Worm (Caenorhabditis elegans) whole organism, L2 larva: ENCODE measurements around the gene ndua-7.

Experiments
- C34F6.9 ChIP-seq: fragments of 150-350 bp; optimal IDR thresholded peaks from 2 replicates; lab custom pipeline; 2014; ENCODE audit warnings: missing biosample characterization, missing genetic modification characterization
- F13H6.1 ChIP-seq: sonication (generic microtip); optimal IDR thresholded peaks from 2 replicates; lab custom pipeline; 2016; ENCODE audit warnings: missing genetic modification characterization, missing compliant biosample characterization
- Y55F3AM.14 ChIP-seq: fragments of 200-800 bp; sonication (Bioruptor generic); optimal IDR thresholded peaks from 2 replicates; lab custom pipeline; 2018; ENCODE audit warnings: mild to moderate bottlenecking, missing genetic modification characterization, missing compliant biosample characterization
- ZK546.5 ChIP-seq: sonication (generic microtip); optimal IDR thresholded peaks from 2 replicates; lab custom pipeline; 2017; ENCODE audit warnings: missing biosample characterization, missing genetic modification characterization
- alr-1 ChIP-seq: fragments of 150-350 bp; optimal IDR thresholded peaks from 2 replicates; lab custom pipeline; 2014; ENCODE audit warnings: missing biosample characterization, missing genetic modification characterization
- aly-2 ChIP-seq: fragments of 150-350 bp; optimal IDR thresholded peaks from 2 replicates; lab custom pipeline; 2014; ENCODE audit warnings: missing biosample characterization, missing genetic modification characterization
- ceh-16 ChIP-seq: fragments of 150-350 bp; optimal IDR thresholded peaks from 2 replicates; lab custom pipeline; 2014; ENCODE audit warnings: missing biosample characterization, missing genetic modification characterization
- ceh-82 ChIP-seq: fragments of 150-350 bp; optimal IDR thresholded peaks from 2 replicates; lab custom pipeline; 2014; ENCODE audit warnings: missing biosample characterization, missing genetic modification characterization
- crh-2 ChIP-seq: sonication (generic microtip); optimal IDR thresholded peaks from 2 replicates; lab custom pipeline; 2017; ENCODE audit warnings: missing biosample characterization, missing genetic modification characterization
- dmd-4 ChIP-seq: sonication (generic microtip); optimal IDR thresholded peaks from 2 replicates; lab custom pipeline; 2017; ENCODE audit warnings: missing biosample characterization, missing genetic modification characterization
- egl-27 ChIP-seq: sonication (generic microtip); optimal IDR thresholded peaks from 3 replicates; lab custom pipeline; 2017; ENCODE audit warnings: missing biosample characterization, missing genetic modification reagents, missing genetic modification characterization
- elt-1 ChIP-seq: fragments of 150-350 bp; optimal IDR thresholded peaks from 2 replicates; lab custom pipeline; 2014; ENCODE audit warnings: missing biosample characterization, missing genetic modification characterization
- fos-1 ChIP-seq: fragments of 150-350 bp; optimal IDR thresholded peaks from 2 replicates; lab custom pipeline; 2014; ENCODE audit warnings: missing biosample characterization, missing genetic modification characterization
- gmeb-1 ChIP-seq: fragments of 150-350 bp; optimal IDR thresholded peaks from 2 replicates; lab custom pipeline; 2014; ENCODE audit warnings: missing biosample characterization, missing genetic modification characterization
- lin-11 ChIP-seq: fragments of 150-350 bp; sonication (generic microtip); optimal IDR thresholded peaks from 2 replicates; lab custom pipeline; 2014; ENCODE audit warnings: missing biosample characterization, missing genetic modification characterization, inconsistent platforms, mixed read lengths
- lin-13 ChIP-seq: fragments of 150-350 bp; optimal IDR thresholded peaks from 2 replicates; lab custom pipeline; 2014; ENCODE audit warnings: missing biosample characterization, missing genetic modification reagents, missing genetic modification characterization
- lsy-2 ChIP-seq, 2 experiments: fragments of 150-350 bp in 1 of 2; sonication (generic microtip) in 1 of 2; optimal IDR thresholded peaks; 2 replicates each; lab custom pipeline; 2014 to 2017; ENCODE audit warnings: missing biosample characterization in 2 of 2, missing genetic modification characterization in 2 of 2
- mab-5 ChIP-seq: fragments of 150-350 bp; optimal IDR thresholded peaks from 2 replicates; lab custom pipeline; 2014; ENCODE audit warnings: missing biosample characterization, missing genetic modification characterization
- mbf-1 ChIP-seq: sonication (generic microtip); optimal IDR thresholded peaks from 2 replicates; lab custom pipeline; 2017; ENCODE audit warnings: missing biosample characterization, missing genetic modification characterization
- mdl-1 ChIP-seq, 2 experiments: fragments of 150-350 bp in 1 of 2; sonication (generic microtip) in 1 of 2; optimal IDR thresholded peaks; 2 replicates each; lab custom pipeline; 2017; ENCODE audit warnings: missing biosample characterization in 2 of 2, missing genetic modification characterization in 2 of 2
- nhr-10 ChIP-seq: sonication (generic microtip); optimal IDR thresholded peaks from 2 replicates; lab custom pipeline; 2017; ENCODE audit warnings: missing biosample characterization, missing genetic modification characterization
- nhr-11 ChIP-seq: fragments of 150-350 bp; optimal IDR thresholded peaks from 2 replicates; lab custom pipeline; 2014; ENCODE audit warnings: missing biosample characterization, missing genetic modification characterization
- nhr-129 ChIP-seq: fragments of 150-350 bp; optimal IDR thresholded peaks from 2 replicates; lab custom pipeline; 2014; ENCODE audit warnings: missing biosample characterization, missing genetic modification characterization
- nhr-21 ChIP-seq: fragments of 150-350 bp; optimal IDR thresholded peaks from 2 replicates; lab custom pipeline; 2014; ENCODE audit warnings: missing biosample characterization, missing genetic modification characterization
- nhr-237 ChIP-seq: fragments of 150-350 bp; optimal IDR thresholded peaks from 2 replicates; lab custom pipeline; 2014; ENCODE audit warnings: missing biosample characterization, missing genetic modification characterization
- nhr-25 ChIP-seq: fragments of 150-350 bp; sonication (generic microtip); optimal IDR thresholded peaks from 3 replicates; lab custom pipeline; 2014; ENCODE audit warnings: missing biosample characterization, missing genetic modification characterization
- nhr-6 ChIP-seq: fragments of 150-350 bp; optimal IDR thresholded peaks from 2 replicates; lab custom pipeline; 2014; ENCODE audit warnings: missing biosample characterization, missing genetic modification characterization
- nhr-77 ChIP-seq: fragments of 150-350 bp; optimal IDR thresholded peaks from 2 replicates; lab custom pipeline; 2014; ENCODE audit warnings: missing biosample characterization, missing genetic modification characterization
- peb-1 ChIP-seq: fragments of 150-350 bp; optimal IDR thresholded peaks from 2 replicates; lab custom pipeline; 2014; ENCODE audit warnings: missing biosample characterization, missing genetic modification characterization
- sem-4 ChIP-seq: fragments of 150-350 bp; optimal IDR thresholded peaks from 2 replicates; lab custom pipeline; 2014; ENCODE audit warnings: missing biosample characterization, missing genetic modification reagents, missing genetic modification characterization
- skn-1 ChIP-seq: sonication (generic microtip); optimal IDR thresholded peaks from 2 replicates; lab custom pipeline; 2017; ENCODE audit warnings: missing biosample characterization, missing genetic modification characterization
- sma-3 ChIP-seq: sonication (generic microtip); optimal IDR thresholded peaks from 2 replicates; lab custom pipeline; 2016; ENCODE audit warnings: missing genetic modification reagents, missing genetic modification characterization, missing compliant biosample characterization
- sma-9 ChIP-seq, 2 experiments: fragments of 150-350 bp in 1 of 2; sonication (generic microtip) in 1 of 2; optimal IDR thresholded peaks; 2 replicates each; lab custom pipeline; 2014 to 2016; ENCODE audit warnings: missing genetic modification characterization in 2 of 2, mild to moderate bottlenecking in 1 of 2, missing biosample characterization in 1 of 2, missing compliant biosample characterization in 1 of 2, missing genetic modification reagents in 1 of 2, moderate library complexity in 1 of 2
- snpc-4 ChIP-seq: fragments of 150-350 bp; optimal IDR thresholded peaks from 2 replicates; lab custom pipeline; 2014; ENCODE audit warnings: missing biosample characterization, missing genetic modification characterization
- unc-55 ChIP-seq: fragments of 150-350 bp; sonication (generic microtip); optimal IDR thresholded peaks from 3 replicates; lab custom pipeline; 2014; ENCODE audit warnings: missing biosample characterization, missing genetic modification reagents, missing genetic modification characterization
- unc-62 ChIP-seq: fragments of 150-350 bp; optimal IDR thresholded peaks from 2 replicates; lab custom pipeline; 2014; ENCODE audit warnings: missing biosample characterization, missing genetic modification reagents, missing genetic modification characterization
- zag-1 ChIP-seq: fragments of 150-350 bp; optimal IDR thresholded peaks from 2 replicates; lab custom pipeline; 2014; ENCODE audit warnings: missing biosample characterization, missing genetic modification characterization
- ztf-1 ChIP-seq: fragments of 200-800 bp; sonication (Bioruptor generic); conservative IDR thresholded peaks from 2 replicates; pipeline ENCODE4 v1.3.6; 2022; ENCODE audit warnings: missing genetic modification characterization, missing compliant biosample characterization

ndua-7 gene

DNA sequence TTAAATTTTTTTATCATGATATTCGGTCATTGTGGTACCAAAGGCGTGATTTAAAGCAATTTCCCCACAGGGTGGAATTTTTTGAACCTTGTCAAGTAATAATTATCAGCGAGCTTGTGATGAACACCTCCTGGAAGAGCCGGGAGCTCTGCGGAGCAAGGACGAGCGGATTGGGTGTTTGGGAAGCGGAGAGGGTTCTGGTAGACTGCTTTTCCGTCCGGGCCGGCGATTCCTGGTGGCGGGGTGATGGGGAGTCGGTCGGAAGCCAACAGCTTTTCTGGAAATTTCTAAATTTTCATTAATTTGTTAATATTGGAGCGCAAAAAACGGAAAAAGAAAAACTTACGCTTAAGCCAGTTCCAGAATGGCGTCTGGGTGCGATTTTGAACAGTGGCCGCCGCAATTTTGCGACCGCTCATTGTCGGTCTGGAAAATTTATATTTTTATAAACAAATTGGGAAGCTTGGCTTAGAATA lies at the start of gene ndua-7:
Gene ndua-7, minus strand, starts transcription at position 426 of the 476 bp plus-strand sequence.
- no peak for TF ChIP-seq nhr-21 (tag; lab: Kevin White, UChicago)
- no peak for TF ChIP-seq egl-27 (tag; lab: Kevin White, UChicago)
- TF ChIP-seq alr-1 (tag; lab: Kevin White, UChicago), result no peak
- no peak for TF ChIP-seq elt-1
- no peak for TF ChIP-seq nhr-129 (tag; lab: Kevin White, UChicago)
- TF ChIP-seq Y55F3AM.14 (GFP tag; lab: Kevin White, UChicago), result no peak
- TF ChIP-seq unc-62, result no peak
- TF ChIP-seq zag-1, result no peak
- no peak for TF ChIP-seq nhr-10 (tag; lab: Kevin White, UChicago)
- no peak for TF ChIP-seq ztf-1 (GFP tag; lab: Robert Waterston, UW)
- no peak for TF ChIP-seq lsy-2 (tag; optimal IDR thresholded peaks at IDR 0.05; lab: Kevin White, UChicago)
- no peak for TF ChIP-seq nhr-77 (tag; lab: Kevin White, UChicago)
- TF ChIP-seq skn-1 (tag; lab: Kevin White, UChicago), result no peak
- no peak for TF ChIP-seq unc-55 (GFP tag; lab: Kevin White, UChicago)
- TF ChIP-seq, all 48 proteins: peak for 0

DNA sequence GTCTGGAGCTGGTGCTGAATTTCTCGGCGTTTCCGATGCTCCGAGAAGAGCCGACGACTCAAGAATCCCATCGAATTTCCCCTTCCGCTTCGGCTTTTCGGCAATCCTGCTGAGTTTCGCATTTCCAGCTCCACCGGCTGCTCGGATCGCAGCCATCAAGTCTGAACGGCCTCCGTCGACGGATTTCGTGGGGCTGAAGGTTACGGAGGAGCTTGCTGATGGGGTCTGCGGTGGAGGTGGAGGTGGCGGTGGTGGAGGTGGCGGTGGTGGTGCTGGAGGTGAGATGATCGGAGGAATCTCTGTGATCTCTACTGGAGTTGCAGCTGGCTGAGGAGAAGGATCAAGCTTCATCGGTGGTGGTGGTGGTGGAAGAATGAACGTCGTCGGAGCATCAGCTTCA lies 48.6 kb upstream of the ndua-7 start:
- TF ChIP-seq peb-1 (tag; lab: Kevin White, UChicago), result no peak

DNA sequence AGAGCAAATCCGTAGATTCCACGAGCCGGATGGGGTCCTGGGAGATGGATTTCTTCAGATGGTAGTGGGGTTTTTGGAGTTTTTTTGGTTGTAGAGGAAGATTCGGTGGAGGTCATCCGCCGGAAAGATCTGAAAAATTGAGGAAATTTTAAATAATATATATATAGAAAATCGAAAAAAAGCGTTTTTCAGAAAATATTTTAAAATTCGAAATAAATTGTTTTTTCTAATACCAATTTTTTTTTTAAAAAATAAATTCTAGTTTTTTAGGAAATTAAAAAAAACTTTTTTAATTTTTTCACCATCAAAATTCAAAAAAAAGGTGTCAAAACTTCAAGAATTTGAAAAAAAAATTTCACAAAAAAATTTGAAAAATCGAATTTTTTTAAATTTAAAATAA lies 46.6 kb upstream of the ndua-7 start, which contains the start of the genes noa-1 and Y48E1B.17:
Gene noa-1, minus strand, starts transcription at position 101 of the 400 bp plus-strand sequence.
Gene Y48E1B.17, minus strand, starts transcription at position 129 of the 400 bp plus-strand sequence.
- no peak for TF ChIP-seq F13H6.1 (tag; lab: Kevin White, UChicago)
- no peak for TF ChIP-seq nhr-6 (tag; lab: Kevin White, UChicago)
- TF ChIP-seq nhr-237 (tag; lab: Kevin White, UChicago), result no peak
- no peak for TF ChIP-seq mab-5 (tag; lab: Kevin White, UChicago)
- no peak for TF ChIP-seq alr-1 (tag; lab: Kevin White, UChicago)
- no peak for TF ChIP-seq nhr-10 (tag; lab: Kevin White, UChicago)
- no peak for TF ChIP-seq elt-1
- TF ChIP-seq snpc-4, result no peak
- TF ChIP-seq Y55F3AM.14 (GFP tag; lab: Kevin White, UChicago), result no peak
- TF ChIP-seq lin-11 (tag; lab: Kevin White, UChicago), result no peak
- TF ChIP-seq mbf-1 (tag; lab: Kevin White, UChicago), result no peak

DNA sequence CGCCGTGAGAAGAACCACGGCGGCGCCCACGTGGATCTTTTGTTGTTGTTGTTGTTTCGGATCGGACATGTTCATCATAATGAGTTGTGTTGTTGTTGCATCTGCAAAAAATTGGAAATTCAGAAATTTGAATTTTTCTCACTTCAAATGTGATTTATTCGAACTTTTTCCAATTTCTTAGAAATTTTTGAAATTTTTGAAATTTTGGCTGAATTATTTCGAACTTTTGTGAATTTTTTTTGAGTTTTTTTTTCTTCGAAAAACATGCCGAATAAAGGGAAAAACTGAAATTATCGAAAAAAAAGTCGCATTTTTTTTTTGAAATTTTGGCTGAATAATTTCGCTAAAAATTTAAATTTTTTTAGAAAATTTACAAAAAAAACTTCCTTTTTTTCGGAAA lies 36.7 kb upstream of the ndua-7 start, which contains the start of gene snx-14:
Gene snx-14, minus strand, starts transcription at position 101 of the 400 bp plus-strand sequence.
- TF ChIP-seq gmeb-1 (tag; lab: Kevin White, UChicago), result no peak
- TF ChIP-seq nhr-11 (tag; lab: Kevin White, UChicago), result no peak
- no peak for TF ChIP-seq Y55F3AM.14 (GFP tag; lab: Kevin White, UChicago)
- no peak for TF ChIP-seq mdl-1 (tag; optimal IDR thresholded peaks at IDR 0.05; lab: Kevin White, UChicago)
- TF ChIP-seq nhr-25, result no peak
- TF ChIP-seq nhr-237 (tag; lab: Kevin White, UChicago), result no peak

DNA sequence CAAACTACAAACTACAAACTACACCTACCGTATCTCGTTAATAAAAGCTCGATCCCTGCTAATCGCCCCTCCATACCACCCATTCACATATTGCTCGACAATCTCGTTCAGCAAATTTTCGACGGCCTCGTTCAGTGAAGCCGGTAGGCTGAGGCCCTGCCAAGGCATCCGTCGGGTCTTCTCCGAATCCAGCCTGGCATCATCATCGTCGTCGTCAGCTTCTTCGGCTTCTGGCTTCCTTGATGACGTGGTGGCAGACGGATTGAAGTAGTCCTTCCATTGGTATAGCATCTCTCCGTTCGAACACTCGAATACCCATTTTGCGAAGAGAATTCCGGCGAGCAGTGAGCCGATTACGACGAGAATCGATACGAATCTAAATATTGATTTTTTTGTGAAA lies 36.3 kb upstream of the ndua-7 start:
- no peak for TF ChIP-seq gmeb-1 (tag; lab: Kevin White, UChicago)
- no peak for TF ChIP-seq ZK546.5 (tag; lab: Kevin White, UChicago)
- TF ChIP-seq lin-13 (GFP tag; lab: Kevin White, UChicago), result no peak
- TF ChIP-seq crh-2 (tag; lab: Kevin White, UChicago), result no peak
- no peak for TF ChIP-seq aly-2 (tag; lab: Kevin White, UChicago)
- no peak for TF ChIP-seq dmd-4
- no peak for TF ChIP-seq alr-1 (tag; lab: Kevin White, UChicago)
- no peak for TF ChIP-seq skn-1 (tag; lab: Kevin White, UChicago)
- no peak for TF ChIP-seq egl-27 (tag; lab: Kevin White, UChicago)
- no peak for TF ChIP-seq nhr-237 (tag; lab: Kevin White, UChicago)
- TF ChIP-seq ceh-16 (tag; lab: Kevin White, UChicago), result no peak
- TF ChIP-seq fos-1 (tag; lab: Kevin White, UChicago), result no peak
- TF ChIP-seq sma-9 (GFP tag; optimal IDR thresholded peaks at IDR 0.05; lab: Kevin White, UChicago), result no peak
- no peak for TF ChIP-seq sma-9 (tag; optimal IDR thresholded peaks at IDR 0.05; lab: Kevin White, UChicago)
- TF ChIP-seq mab-5 (tag; lab: Kevin White, UChicago), result no peak
- TF ChIP-seq sem-4, result no peak
- TF ChIP-seq lin-11 (tag; lab: Kevin White, UChicago), result no peak
- TF ChIP-seq sma-3, result no peak
- no peak for TF ChIP-seq C34F6.9 (tag; lab: Kevin White, UChicago)
- no peak for TF ChIP-seq ceh-82 (tag; lab: Kevin White, UChicago)
- no peak for TF ChIP-seq nhr-21 (tag; lab: Kevin White, UChicago)
- TF ChIP-seq, all 48 proteins: peak for 0
